Fruit fly (Drosophila melanogaster) whole organism, embryonic: Measurements from ENCODE around the gene CG42828.
A peak's percentile ranks its signal among the peaks of the same experiment; 100 is the strongest.

Experiments
- Antp ChIP-seq: fragments of 200-800 bp; sonication (Bioruptor generic); optimal IDR thresholded peaks from 3 replicates; lab custom pipeline; 2016; ENCODE audit warnings: missing biosample characterization, missing genetic modification characterization
- Bgb ChIP-seq: fragments of 200-800 bp; sonication (Bioruptor generic); IDR thresholded peaks from 2 replicates; pipeline ENCODE4 v1.3.6; 2022; ENCODE audit warnings: missing biosample characterization, missing genetic modification characterization; ENCODE audit not compliant: partially characterized antibody
- C15 ChIP-seq: fragments of 200-800 bp; sonication (Bioruptor generic); IDR thresholded peaks from 3 replicates; pipeline ENCODE4 v1.3.6; 2022; ENCODE audit warnings: missing biosample characterization, missing genetic modification characterization
- CG10959 ChIP-seq: fragments of 200-800 bp; sonication (Bioruptor generic); IDR thresholded peaks from 2 replicates; pipeline ENCODE4 v1.3.6; 2022; ENCODE audit warnings: missing biosample characterization, missing genetic modification characterization
- CG11398 ChIP-seq: fragments of 200-800 bp; sonication (Bioruptor generic); optimal IDR thresholded peaks from 2 replicates; lab custom pipeline; 2016; ENCODE audit warnings: missing biosample characterization, missing genetic modification characterization
- CG12104 ChIP-seq: fragments of 200-800 bp; sonication (Bioruptor generic); optimal IDR thresholded peaks from 3 replicates; lab custom pipeline; 2016; ENCODE audit warnings: missing biosample characterization, missing genetic modification characterization
- CG12299 ChIP-seq: fragments of 200-800 bp; sonication (Bioruptor generic); optimal IDR thresholded peaks from 2 replicates; lab custom pipeline; 2018; ENCODE audit warnings: missing biosample characterization, mild to moderate bottlenecking, missing genetic modification characterization
- CG14014 ChIP-seq: fragments of 200-800 bp; sonication (Bioruptor generic); IDR thresholded peaks from 2 replicates; pipeline ENCODE4 v1.3.6; 2022; ENCODE audit warnings: missing biosample characterization, missing genetic modification characterization
- CG15514 ChIP-seq: fragments of 200-800 bp; sonication (Bioruptor generic); optimal IDR thresholded peaks from 3 replicates; lab custom pipeline; 2017; ENCODE audit warnings: missing biosample characterization, missing genetic modification characterization, mild to moderate bottlenecking, moderate library complexity, missing genetic modification reagents
- CG16779 ChIP-seq: fragments of 200-800 bp; sonication (Bioruptor generic); IDR thresholded peaks from 2 replicates; pipeline ENCODE4 v1.3.6; 2022; ENCODE audit warnings: missing biosample characterization, missing genetic modification characterization
- CG16815 ChIP-seq: fragments of 200-800 bp; sonication (Bioruptor generic); optimal IDR thresholded peaks from 3 replicates; lab custom pipeline; 2017; ENCODE audit warnings: missing biosample characterization, mild to moderate bottlenecking, missing genetic modification characterization
- CG18476 ChIP-seq: fragments of 200-800 bp; sonication (Bioruptor generic); optimal IDR thresholded peaks from 2 replicates; lab custom pipeline; 2016; ENCODE audit warnings: missing biosample characterization, mild to moderate bottlenecking, missing genetic modification characterization
- CG18599 ChIP-seq: fragments of 200-800 bp; sonication (Bioruptor generic); optimal IDR thresholded peaks from 3 replicates; lab custom pipeline; 2017; ENCODE audit warnings: missing biosample characterization, missing genetic modification characterization, mild to moderate bottlenecking, moderate library complexity, missing genetic modification reagents
- CG18619 ChIP-seq: fragments of 200-800 bp; sonication (Bioruptor generic); optimal IDR thresholded peaks from 3 replicates; lab custom pipeline; 2017; ENCODE audit warnings: missing biosample characterization, mild to moderate bottlenecking, missing genetic modification characterization
- CG2116 ChIP-seq: fragments of 200-800 bp; sonication (Bioruptor generic); optimal IDR thresholded peaks from 3 replicates; lab custom pipeline; 2018; ENCODE audit warnings: missing biosample characterization, mild to moderate bottlenecking, missing genetic modification characterization
- CG31388 ChIP-seq: fragments of 200-800 bp; sonication (Bioruptor generic); optimal IDR thresholded peaks from 2 replicates; lab custom pipeline; 2016; ENCODE audit warnings: missing biosample characterization, missing genetic modification characterization
- CG34422 ChIP-seq: fragments of 200-800 bp; sonication (Bioruptor generic); IDR thresholded peaks from 3 replicates; pipeline ENCODE4 v1.3.6; 2022; ENCODE audit warnings: missing biosample characterization, missing genetic modification characterization
- CG6683 ChIP-seq: fragments of 200-800 bp; sonication (Bioruptor generic); optimal IDR thresholded peaks from 2 replicates; lab custom pipeline; 2017; ENCODE audit warnings: missing biosample characterization, mild to moderate bottlenecking, missing genetic modification characterization, missing genetic modification reagents
- CG6765 ChIP-seq: fragments of 200-800 bp; sonication (Bioruptor generic); optimal IDR thresholded peaks from 3 replicates; lab custom pipeline; 2017; ENCODE audit warnings: missing biosample characterization, mild to moderate bottlenecking, missing genetic modification characterization
- CG7928 ChIP-seq: fragments of 200-800 bp; sonication (Bioruptor generic); optimal IDR thresholded peaks from 2 replicates; lab custom pipeline; 2017; ENCODE audit warnings: missing biosample characterization, mild to moderate bottlenecking, missing genetic modification characterization
- CG9817 ChIP-seq: fragments of 200-800 bp; sonication (Bioruptor generic); optimal IDR thresholded peaks from 2 replicates; lab custom pipeline; 2018; ENCODE audit warnings: missing biosample characterization, mild to moderate bottlenecking, missing genetic modification characterization, moderate library complexity
- CrebB ChIP-seq: fragments of 200-800 bp; sonication (Bioruptor generic); optimal IDR thresholded peaks from 3 replicates; lab custom pipeline; 2018; ENCODE audit warnings: missing biosample characterization, mild to moderate bottlenecking, missing genetic modification characterization
- Dll ChIP-seq: fragments of 200-800 bp; sonication (Bioruptor generic); IDR thresholded peaks from 4 replicates; pipeline ENCODE4 v1.3.6; 2022; ENCODE audit warnings: missing biosample characterization, missing genetic modification characterization; ENCODE audit not compliant: partially characterized antibody
- Drgx ChIP-seq: fragments of 200-800 bp; sonication (Bioruptor generic); IDR thresholded peaks from 2 replicates; pipeline ENCODE4 v1.3.6; 2022; ENCODE audit warnings: missing biosample characterization, missing genetic modification characterization
- Ets97D ChIP-seq: fragments of 200-800 bp; sonication (Bioruptor generic); optimal IDR thresholded peaks from 3 replicates; lab custom pipeline; 2016; ENCODE audit warnings: missing biosample characterization, missing genetic modification characterization
- Gsc ChIP-seq: fragments of 200-800 bp; sonication (Bioruptor generic); IDR thresholded peaks from 2 replicates; pipeline ENCODE4 v1.3.6; 2022; ENCODE audit warnings: missing biosample characterization, missing genetic modification characterization
- Max ChIP-seq: fragments of 200-800 bp; sonication (Bioruptor generic); optimal IDR thresholded peaks from 2 replicates; lab custom pipeline; 2016; ENCODE audit warnings: missing biosample characterization, mild to moderate bottlenecking, missing genetic modification characterization
- Nf-YB ChIP-seq: fragments of 200-800 bp; sonication (Bioruptor generic); optimal IDR thresholded peaks from 3 replicates; lab custom pipeline; 2019; ENCODE audit warnings: missing biosample characterization, mild to moderate bottlenecking, missing genetic modification characterization, moderate library complexity
- NfI ChIP-seq: fragments of 200-800 bp; sonication (Bioruptor generic); optimal IDR thresholded peaks from 3 replicates; lab custom pipeline; 2018; ENCODE audit warnings: missing biosample characterization, mild to moderate bottlenecking, missing genetic modification characterization, moderate library complexity
- PHDP ChIP-seq: fragments of 200-800 bp; sonication (Bioruptor generic); optimal IDR thresholded peaks from 3 replicates; lab custom pipeline; 2018; ENCODE audit warnings: missing biosample characterization, mild to moderate bottlenecking, missing genetic modification characterization, moderate library complexity
- Scr ChIP-seq: fragments of 200-800 bp; sonication (Bioruptor generic); IDR thresholded peaks from 2 replicates; pipeline ENCODE4 v1.3.6; 2022; ENCODE audit warnings: missing biosample characterization, missing genetic modification characterization; ENCODE audit not compliant: partially characterized antibody
- Trl ChIP-seq, 3 experiments: fragments of >200 bp in 2 of 3; fragments of 200-800 bp in 1 of 3; sonication (Bioruptor generic) in 1 of 3; optimal IDR thresholded peaks; 2 replicates in 1 of 3; 3 replicates in 2 of 3; lab custom pipeline; 2016 to 2017; ENCODE audit warnings: missing biosample characterization in 1 of 3, missing genetic modification characterization in 1 of 3
- Vsx1 ChIP-seq: fragments of 200-800 bp; sonication (Bioruptor generic); optimal IDR thresholded peaks from 2 replicates; lab custom pipeline; 2017; ENCODE audit warnings: missing biosample characterization, mild to moderate bottlenecking, missing genetic modification characterization, missing genetic modification reagents
- cad ChIP-seq: fragments of >200 bp; optimal IDR thresholded peaks from 2 replicates; lab custom pipeline; 2017; ENCODE audit warnings: missing biosample characterization, missing genetic modification characterization
- caup ChIP-seq: fragments of 200-800 bp; sonication (Bioruptor generic); optimal IDR thresholded peaks from 3 replicates; lab custom pipeline; 2017; ENCODE audit warnings: missing biosample characterization, mild to moderate bottlenecking, missing genetic modification characterization, moderate library complexity; ENCODE audit not compliant: severe bottlenecking
- chm ChIP-seq: fragments of 200-800 bp; sonication (Bioruptor generic); IDR thresholded peaks from 2 replicates; pipeline ENCODE4 v1.3.6; 2022; ENCODE audit warnings: missing biosample characterization, missing genetic modification characterization
- dmrt99B ChIP-seq: fragments of 200-800 bp; sonication (Bioruptor generic); optimal IDR thresholded peaks from 2 replicates; lab custom pipeline; 2018; ENCODE audit warnings: missing biosample characterization, mild to moderate bottlenecking, missing genetic modification characterization, moderate library complexity
- eyg ChIP-seq: fragments of 200-800 bp; sonication (Bioruptor generic); optimal IDR thresholded peaks from 3 replicates; lab custom pipeline; 2016; ENCODE audit warnings: missing biosample characterization, missing genetic modification characterization
- fd3F ChIP-seq: fragments of 200-800 bp; sonication (Bioruptor generic); optimal IDR thresholded peaks from 2 replicates; lab custom pipeline; 2018; ENCODE audit warnings: missing biosample characterization, mild to moderate bottlenecking, missing genetic modification characterization, moderate library complexity
- jumu ChIP-seq: fragments of 200-800 bp; sonication (Bioruptor generic); optimal IDR thresholded peaks from 3 replicates; lab custom pipeline; 2016; ENCODE audit warnings: missing biosample characterization, missing genetic modification characterization
- luna ChIP-seq: fragments of 200-800 bp; sonication (Bioruptor generic); optimal IDR thresholded peaks from 2 replicates; lab custom pipeline; 2016; ENCODE audit warnings: missing biosample characterization, missing genetic modification characterization
- odd ChIP-seq: fragments of 200-800 bp; sonication (Bioruptor generic); optimal IDR thresholded peaks from 2 replicates; lab custom pipeline; 2017; ENCODE audit warnings: missing biosample characterization, mild to moderate bottlenecking, missing genetic modification characterization
- pan ChIP-seq, 4 experiments: fragments of >200 bp in 3 of 4; fragments of 200-800 bp in 1 of 4; sonication (Bioruptor generic) in 1 of 4; optimal IDR thresholded peaks in 3 of 4; IDR thresholded peaks in 1 of 4; 2 replicates each; pipeline versions ENCODE4 v1.3.6 to Lab custom; 2017 to 2022; ENCODE audit warnings: missing biosample characterization in 2 of 4, missing genetic modification characterization in 2 of 4, mixed read lengths in 1 of 4
- row ChIP-seq: fragments of 200-800 bp; sonication (Bioruptor generic); IDR thresholded peaks from 3 replicates; pipeline ENCODE4 v1.3.6; 2022; ENCODE audit warnings: missing biosample characterization, missing genetic modification characterization
- sd ChIP-seq: fragments of 200-800 bp; sonication (Bioruptor generic); optimal IDR thresholded peaks from 3 replicates; lab custom pipeline; 2018; ENCODE audit warnings: missing biosample characterization, mild to moderate bottlenecking, missing genetic modification characterization, moderate library complexity
- toy ChIP-seq: fragments of 200-800 bp; sonication (Bioruptor generic); IDR thresholded peaks from 2 replicates; pipeline ENCODE4 v1.3.6; 2022; ENCODE audit warnings: missing biosample characterization, missing genetic modification characterization
- trh ChIP-seq: fragments of 200-800 bp; sonication (Bioruptor generic); optimal IDR thresholded peaks from 2 replicates; lab custom pipeline; 2016; ENCODE audit warnings: missing biosample characterization, missing genetic modification characterization
- zf30C ChIP-seq: fragments of 200-800 bp; sonication (Bioruptor generic); optimal IDR thresholded peaks from 3 replicates; lab custom pipeline; 2018; ENCODE audit warnings: missing biosample characterization, mild to moderate bottlenecking, missing genetic modification characterization
- zfh1 ChIP-seq: fragments of 200-800 bp; sonication (Bioruptor generic); IDR thresholded peaks from 3 replicates; pipeline ENCODE4 v1.3.6; 2022; ENCODE audit warnings: missing biosample characterization, missing genetic modification characterization

The CG42828 gene

DNA sequence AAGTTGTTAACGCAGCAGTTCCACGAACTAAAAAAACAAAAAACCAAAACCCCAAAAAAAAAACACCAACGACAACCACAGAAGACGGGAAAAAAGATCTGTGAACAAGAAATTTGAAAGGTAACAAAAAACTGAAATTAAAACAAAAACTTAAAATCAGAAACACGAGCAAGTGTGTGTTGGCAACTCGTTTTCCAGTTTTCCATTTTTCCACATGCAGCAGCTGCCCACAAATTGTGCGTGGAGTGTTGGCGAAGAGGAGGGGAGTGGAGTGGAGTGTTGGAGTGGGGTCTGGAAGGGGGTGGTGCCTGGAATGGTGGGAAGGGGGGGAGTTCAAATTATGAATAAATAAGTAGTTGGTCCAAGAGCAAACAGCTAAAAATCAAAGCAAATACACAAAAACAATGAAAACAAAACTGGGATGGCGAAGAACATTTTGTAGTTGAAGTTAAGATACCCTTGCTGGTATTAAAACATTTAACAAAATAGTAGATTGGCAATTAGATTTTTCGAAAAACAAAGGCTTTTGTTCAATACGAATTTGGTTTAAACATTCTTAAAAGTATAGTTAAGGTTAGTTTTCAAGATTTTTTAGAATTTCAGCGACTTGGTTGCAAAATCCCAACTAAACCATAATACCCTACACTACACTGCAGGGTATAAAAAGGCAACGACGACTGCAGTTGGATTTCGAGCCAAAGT lies 40.0 kb upstream of the CG42828 start (continued):
- peak; percentile 25 for TF ChIP-seq CG11398
- TF ChIP-seq dmrt99B (tag; lab: Kevin White, UChicago) = peak; percentile 67
- TF ChIP-seq pan (optimal IDR thresholded peaks at IDR 0.05; lab: Kevin White, UChicago) = no peak
- TF ChIP-seq pan (GFP tag; optimal IDR thresholded peaks at IDR 0.05 in 1 of 2, IDR thresholded peaks at IDR 0.05 in 1 of 2) = peak in 1 of 2 experiments; percentile 28
- peak; percentile 40 for TF ChIP-seq NfI (GFP tag; lab: Kevin White, UChicago)
- no peak for TF ChIP-seq CG7928 (GFP tag; lab: Kevin White, UChicago)
- TF ChIP-seq CG18619 (GFP tag; lab: Kevin White, UChicago) = peak; percentile 30
- TF ChIP-seq CG12299 (tag; lab: Kevin White, UChicago) = no peak
- peak; percentile 37 for TF ChIP-seq CG18599 (GFP tag; lab: Kevin White, UChicago)
- TF ChIP-seq CG16779 = no peak
- no peak for TF ChIP-seq cad (GFP tag; lab: Kevin White, UChicago)
- TF ChIP-seq jumu = peak; percentile 32
- TF ChIP-seq CG34422 (GFP tag; lab: Robert Waterston, UW) = no peak
- TF ChIP-seq odd = no peak
- TF ChIP-seq zf30C = no peak
- no peak for TF ChIP-seq Dll
- no peak for TF ChIP-seq Drgx
- no peak for TF ChIP-seq toy (GFP tag; lab: Robert Waterston, UW)
- TF ChIP-seq Bgb = no peak
- no peak for TF ChIP-seq CG12104 (GFP tag; lab: Kevin White, UChicago)
- TF ChIP-seq CG16815 (GFP tag; lab: Kevin White, UChicago) = peak; percentile 11
- no peak for TF ChIP-seq sd (tag; lab: Kevin White, UChicago)
- no peak for TF ChIP-seq trh (GFP tag; lab: Kevin White, UChicago)
- no peak for TF ChIP-seq C15
- TF ChIP-seq Antp (GFP tag; lab: Kevin White, UChicago) = peak; percentile 31
- TF ChIP-seq chm (GFP tag; lab: Robert Waterston, UW) = no peak
- no peak for TF ChIP-seq CG18476 (GFP tag; lab: Kevin White, UChicago)
- TF ChIP-seq caup (GFP tag; lab: Kevin White, UChicago) = no peak
- no peak for TF ChIP-seq zfh1 (GFP tag; lab: Robert Waterston, UW)
- TF ChIP-seq Max (GFP tag; lab: Kevin White, UChicago) = no peak
- TF ChIP-seq Vsx1 = no peak
- no peak for TF ChIP-seq Gsc (GFP tag; lab: Robert Waterston, UW)
- no peak for TF ChIP-seq Nf-YB
- peak; percentile 1 for TF ChIP-seq CrebB (tag; lab: Kevin White, UChicago)
- TF ChIP-seq CG6683 = no peak
- no peak for TF ChIP-seq CG31388 (GFP tag; lab: Kevin White, UChicago)
- TF ChIP-seq luna (GFP tag; lab: Kevin White, UChicago) = no peak
- TF ChIP-seq CG2116 = no peak
- TF ChIP-seq Ets97D (GFP tag; lab: Kevin White, UChicago) = no peak
- no peak for TF ChIP-seq eyg
- no peak for TF ChIP-seq CG14014
- TF ChIP-seq row (GFP tag; lab: Robert Waterston, UW) = peak; percentile 72
- no peak for TF ChIP-seq Trl (optimal IDR thresholded peaks at IDR 0.05; lab: Kevin White, UChicago)
- TF ChIP-seq Trl (GFP tag; optimal IDR thresholded peaks at IDR 0.05; lab: Kevin White, UChicago) = peak; percentile 29
- TF ChIP-seq CG10959 (GFP tag; lab: Robert Waterston, UW) = no peak
- no peak for TF ChIP-seq fd3F (GFP tag; lab: Kevin White, UChicago)
- TF ChIP-seq Scr = no peak
- TF ChIP-seq CG9817 = no peak
- TF ChIP-seq CG15514 (GFP tag; lab: Kevin White, UChicago) = no peak
- TF ChIP-seq CG6765 (GFP tag; lab: Kevin White, UChicago) = no peak
- TF ChIP-seq PHDP (tag; lab: Kevin White, UChicago) = peak; percentile 58
